Fruit fly (Drosophila melanogaster): ENCODE results near the gene CG32085.
A peak's percentile ranks its signal among the peaks of the same experiment; 100 is the strongest.

CG32085 gene

DNA sequence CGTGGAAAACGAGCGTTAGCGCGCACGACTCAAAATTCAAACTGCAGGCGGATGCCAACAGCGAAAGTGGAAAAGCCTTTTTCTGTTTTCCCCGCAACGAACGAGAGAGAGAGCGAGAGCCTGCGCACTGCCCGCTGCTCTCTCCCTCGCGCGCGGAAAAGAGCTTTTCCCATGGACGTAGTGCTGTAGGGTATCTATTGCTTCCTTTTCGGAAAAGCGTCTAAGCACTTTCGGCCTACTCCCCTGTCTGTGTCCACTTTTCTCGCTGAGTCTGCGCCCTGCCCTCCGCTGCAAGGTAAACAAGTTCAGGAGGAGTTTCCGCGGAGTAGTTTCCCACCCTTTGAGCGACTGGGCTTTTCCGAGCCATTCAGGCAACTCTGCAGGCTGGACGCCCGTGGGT, at the start of gene CG32085 (continued):
- peak; percentile 56 for TF ChIP-seq az2 (GFP tag; optimal IDR thresholded peaks at IDR 0.05)
- peak; percentile 26 for TF ChIP-seq nau (GFP tag; optimal IDR thresholded peaks at IDR 0.05)
- no peak for TF ChIP-seq sqz (GFP tag; optimal IDR thresholded peaks at IDR 0.05)
- TF ChIP-seq CG14050 (GFP tag; IDR thresholded peaks at IDR 0.05) = no peak
- TF ChIP-seq Hsf (GFP tag; optimal IDR thresholded peaks at IDR 0.05) = peak; percentile 46
- peak; percentile 60 for TF ChIP-seq CG10543 (GFP tag; optimal IDR thresholded peaks at IDR 0.05)
- no peak for TF ChIP-seq CG16813 (GFP tag; IDR thresholded peaks at IDR 0.05; ENCODE audit: partially characterized antibody)
- TF ChIP-seq Max (GFP tag; optimal IDR thresholded peaks at IDR 0.05) = no peak
- peak; percentile 68 for TF ChIP-seq jumu (GFP tag; optimal IDR thresholded peaks at IDR 0.05)
- TF ChIP-seq CG7839 (tag; optimal IDR thresholded peaks at IDR 0.05) = peak; percentile 60
- TF ChIP-seq CG11696 (GFP tag; IDR thresholded peaks at IDR 0.05) = no peak
- no peak for TF ChIP-seq zen2 (GFP tag; IDR thresholded peaks at IDR 0.05; ENCODE audit: partially characterized antibody)
- no peak for TF ChIP-seq pan (optimal IDR thresholded peaks at IDR 0.05)
- peak in 1 of 2 experiments; percentile 54 for TF ChIP-seq pan (GFP tag; optimal IDR thresholded peaks at IDR 0.05 in 1 of 2, IDR thresholded peaks at IDR 0.05 in 1 of 2)
- no peak for TF ChIP-seq CG1603 (tag; optimal IDR thresholded peaks at IDR 0.05)
- TF ChIP-seq CTCF (GFP tag; optimal IDR thresholded peaks at IDR 0.05) = no peak
- no peak for TF ChIP-seq Hr39 (optimal IDR thresholded peaks at IDR 0.05)
- peak; percentile 91 for TF ChIP-seq CG18599 (GFP tag; optimal IDR thresholded peaks at IDR 0.05)
- no peak for TF ChIP-seq zen (tag; optimal IDR thresholded peaks at IDR 0.05)
- peak; percentile 51 for TF ChIP-seq CG1832 (GFP tag; optimal IDR thresholded peaks at IDR 0.05)
- TF ChIP-seq Dek (tag; optimal IDR thresholded peaks at IDR 0.05) = peak; percentile 38
- no peak for TF ChIP-seq peb (GFP tag; IDR thresholded peaks at IDR 0.05)
- TF ChIP-seq ERR (GFP tag; optimal IDR thresholded peaks at IDR 0.05) = peak; percentile 28
- no peak for TF ChIP-seq CG10959 (GFP tag; IDR thresholded peaks at IDR 0.05)
- peak; percentile 42; the same call in 2 of the 3 replicates for TF ChIP-seq tgo (GFP tag; IDR thresholded peaks at IDR 0.05)
- TF ChIP-seq hth (optimal IDR thresholded peaks at IDR 0.05) = no peak
- TF ChIP-seq sisA (GFP tag; IDR thresholded peaks at IDR 0.05) = peak; percentile 48
- no peak for TF ChIP-seq CG17568 (GFP tag; optimal IDR thresholded peaks at IDR 0.05)
- no peak for TF ChIP-seq wek (GFP tag; optimal IDR thresholded peaks at IDR 0.05)
- TF ChIP-seq Eip74EF (GFP tag; optimal IDR thresholded peaks at IDR 0.05) = no peak
- TF ChIP-seq CG6689 (GFP tag; IDR thresholded peaks at IDR 0.05) = 0 out of 2 replicates have a peak, but pooled peaks have one; percentile 30
- TF ChIP-seq pros (GFP tag; optimal IDR thresholded peaks at IDR 0.05) = no peak
- TF ChIP-seq CG5180 (GFP tag; optimal IDR thresholded peaks at IDR 0.05) = peak; percentile 43
- peak; percentile 42 for TF ChIP-seq CG15269 (tag; optimal IDR thresholded peaks at IDR 0.05)
- no peak for TF ChIP-seq ab (GFP tag; optimal IDR thresholded peaks at IDR 0.05)
- TF ChIP-seq tx (GFP tag; optimal IDR thresholded peaks at IDR 0.05) = peak; percentile 62
- TF ChIP-seq lola (GFP tag; optimal IDR thresholded peaks at IDR 0.05) = no peak
- no peak for TF ChIP-seq CG6854 (GFP tag; optimal IDR thresholded peaks at IDR 0.05)
- no peak for TF ChIP-seq CG13123 (GFP tag; optimal IDR thresholded peaks at IDR 0.05)
- peak; percentile 59 for TF ChIP-seq CG2678 (tag; optimal IDR thresholded peaks at IDR 0.05)
- TF ChIP-seq Camta (GFP tag; optimal IDR thresholded peaks at IDR 0.05) = peak; percentile 0
- TF ChIP-seq CG16863 (GFP tag; optimal IDR thresholded peaks at IDR 0.05) = peak; percentile 52
- TF ChIP-seq bowl (GFP tag; IDR thresholded peaks at IDR 0.05) = no peak
- no peak for TF ChIP-seq CG15696 (tag; optimal IDR thresholded peaks at IDR 0.05)
- TF ChIP-seq ci (GFP tag; IDR thresholded peaks at IDR 0.05) = peak; percentile 79; the same call in 2 of the 3 replicates
- no peak for TF ChIP-seq abd-A (tag; optimal IDR thresholded peaks at IDR 0.05)
- peak; percentile 41; the same call in 1 of the 3 replicates for TF ChIP-seq H15 (GFP tag; IDR thresholded peaks at IDR 0.05)
- no peak for TF ChIP-seq bsh (GFP tag; optimal IDR thresholded peaks at IDR 0.05)
- TF ChIP-seq dan (GFP tag; IDR thresholded peaks at IDR 0.05) = no peak; the same call in 1 of the 2 replicates
- peak; percentile 29 for TF ChIP-seq CG1233 (GFP tag; optimal IDR thresholded peaks at IDR 0.05)
- no peak for TF ChIP-seq emc (GFP tag; optimal IDR thresholded peaks at IDR 0.05)

Data from whole organism, embryonic.